Worm (Caenorhabditis elegans) whole organism, young adult: ENCODE measurements around the gene EGAP1.5.

Experiments
- attf-5 ChIP-seq: fragments of 200-800 bp; sonication (Bioruptor generic); optimal IDR thresholded peaks from 2 replicates; lab custom pipeline; 2018; ENCODE audit warnings: mild to moderate bottlenecking, missing genetic modification characterization, missing compliant biosample characterization
- ceh-27 ChIP-seq: fragments of 200-800 bp; sonication (Bioruptor generic); optimal IDR thresholded peaks from 2 replicates; lab custom pipeline; 2018; ENCODE audit warnings: mild to moderate bottlenecking, missing genetic modification characterization, moderate library complexity, missing compliant biosample characterization
- chd-7 ChIP-seq: sonication (generic microtip); optimal IDR thresholded peaks from 2 replicates; lab custom pipeline; 2016; ENCODE audit warnings: mild to moderate bottlenecking, missing genetic modification characterization, moderate library complexity, missing compliant biosample characterization
- die-1 ChIP-seq: sonication (generic microtip); optimal IDR thresholded peaks from 2 replicates; lab custom pipeline; 2016; ENCODE audit warnings: missing genotype, mild to moderate bottlenecking, missing genetic modification characterization, missing compliant biosample characterization
- him-1 ChIP-seq: sonication (generic microtip); optimal IDR thresholded peaks from 2 replicates; lab custom pipeline; 2016; ENCODE audit warnings: missing genotype, missing genetic modification reagents, missing genetic modification characterization, missing compliant biosample characterization
- nfya-2 ChIP-seq: fragments of 200-800 bp; sonication (Bioruptor generic); IDR thresholded peaks from 2 replicates; pipeline ENCODE4 v1.3.6; 2022; ENCODE audit warnings: missing genetic modification reagents, missing genetic modification characterization, missing compliant biosample characterization
- rcor-1 ChIP-seq: fragments of 200-800 bp; sonication (Bioruptor generic); IDR thresholded peaks from 2 replicates; pipeline ENCODE4 v1.3.6; 2022; ENCODE audit warnings: missing genetic modification reagents, missing genetic modification characterization, missing compliant biosample characterization
- rpc-1 ChIP-seq, 2 experiments: fragments of 150-350 bp in 1 of 2; sonication (generic microtip) in 1 of 2; optimal IDR thresholded peaks; 2 replicates each; lab custom pipeline; 2014 to 2018; ENCODE audit warnings: missing biosample characterization in 1 of 2, missing genetic modification characterization in 1 of 2, missing genetic modification reagents in 1 of 2, missing genotype in 1 of 2

- TF ChIP-seq nfya-2 (GFP tag; lab: Robert Waterston, UW) (no peak), rcor-1 (GFP tag; lab: Robert Waterston, UW) (no peak), attf-5 (no peak), die-1 (tag; lab: Kevin White, UChicago) (no peak), ceh-27 (no peak), rpc-1 (optimal IDR thresholded peaks at IDR 0.05; lab: Kevin White, UChicago) (no peak), rpc-1 (tag; optimal IDR thresholded peaks at IDR 0.05; lab: Kevin White, UChicago) (no peak), chd-7 (no peak), him-1 (tag; lab: Kevin White, UChicago) (no peak)
These were observed 22.4 kb downstream of the EGAP1.5 start for ce11 chrIII:5953913-5954290.
